Fruit fly (Drosophila melanogaster) whole organism: ENCODE measurements around the gene CG14205.
A peak's percentile ranks its signal among the peaks of the same experiment; 100 is the strongest.

ENCODE experiments used
- CG8478 ChIP-seq: fragments of >200 bp; optimal IDR thresholded peaks from 2 replicates; lab custom pipeline; 2018; ENCODE audit warnings: inconsistent platforms
- Dll ChIP-seq: fragments of >200 bp; optimal IDR thresholded peaks from 2 replicates; lab custom pipeline; 2017
- EcR ChIP-seq, 2 experiments: fragments of >200 bp; optimal IDR thresholded peaks; 2 replicates each; lab custom pipeline; 2017; ENCODE audit warnings: missing biosample characterization in 2 of 2, missing genetic modification characterization in 2 of 2, missing genetic modification reagents in 2 of 2
- pan ChIP-seq: fragments of >200 bp; optimal IDR thresholded peaks from 2 replicates; lab custom pipeline; 2017
- psq ChIP-seq: fragments of >200 bp; optimal IDR thresholded peaks from 2 replicates; lab custom pipeline; 2017
- usp ChIP-seq: fragments of >200 bp; optimal IDR thresholded peaks from 2 replicates; lab custom pipeline; 2017; ENCODE audit warnings: missing biosample characterization, missing genetic modification characterization, mixed read lengths

dm6 chrX:19578908-19579647, 13.3 kb upstream of the CG14205 start:
- no peak for TF ChIP-seq psq (lab: Kevin White, UChicago)
- TF ChIP-seq EcR (GFP tag; optimal IDR thresholded peaks at IDR 0.05; lab: Kevin White, UChicago) = no peak
- no peak for TF ChIP-seq usp (GFP tag; lab: Kevin White, UChicago)
- peak; percentile 89 for TF ChIP-seq CG8478 (lab: Kevin White, UChicago)
- TF ChIP-seq Dll = no peak
- TF ChIP-seq pan (lab: Kevin White, UChicago) = no peak
